Fruit fly (Drosophila melanogaster): ENCODE measurements around the gene Herp.

The Herp gene

dm6 chr2L:7782788-7783401 lies 17.0 kb downstream of the Herp start, which contains the start of gene Brd7-9 (continued):
- 0 out of 3 replicates have a peak, but pooled peaks have one; percentile 31 for TF ChIP-seq CG14860 (GFP tag; IDR thresholded peaks at IDR 0.05; ENCODE audit: partially characterized antibody)
- TF ChIP-seq Vsx1 (GFP tag; optimal IDR thresholded peaks at IDR 0.05), result peak; percentile 56
- peak; percentile 83 for TF ChIP-seq ranshi (GFP tag; IDR thresholded peaks at IDR 0.05)
- TF ChIP-seq CG1024 (GFP tag; IDR thresholded peaks at IDR 0.05), result 0 out of 2 replicates have a peak, but pooled peaks have one; percentile 28
- TF ChIP-seq CG5953 (GFP tag; IDR thresholded peaks at IDR 0.05), result peak; percentile 72
- TF ChIP-seq bowl (GFP tag; IDR thresholded peaks at IDR 0.05), result peak; percentile 55
- peak; percentile 65 to 76 for TF ChIP-seq Pdp1 (GFP tag; optimal IDR thresholded peaks at IDR 0.05)
- TF ChIP-seq CG17359 (tag; optimal IDR thresholded peaks at IDR 0.05), result peak; percentile 81
- TF ChIP-seq CoRest (tag; optimal IDR thresholded peaks at IDR 0.05), result peak; percentile 39
- TF ChIP-seq Taf1 (GFP tag; IDR thresholded peaks at IDR 0.05), result peak; percentile 60
- TF ChIP-seq ATbp (GFP tag; optimal IDR thresholded peaks at IDR 0.05), result peak; percentile 79
- TF ChIP-seq otp (GFP tag; IDR thresholded peaks at IDR 0.05), result peak; percentile 77
- peak; percentile 16 for TF ChIP-seq gsb-n (tag; optimal IDR thresholded peaks at IDR 0.05)
- TF ChIP-seq CG14050 (GFP tag; IDR thresholded peaks at IDR 0.05), result peak; percentile 77
- peak; percentile 43 for TF ChIP-seq NC2β (GFP tag; optimal IDR thresholded peaks at IDR 0.05)
- peak; percentile 62 for TF ChIP-seq gcm (GFP tag; optimal IDR thresholded peaks at IDR 0.05)
- no peak for TF ChIP-seq Lim3 (GFP tag; IDR thresholded peaks at IDR 0.05)
- TF ChIP-seq gt (GFP tag; IDR thresholded peaks at IDR 0.05), result no peak
- TF ChIP-seq vfl (GFP tag; optimal IDR thresholded peaks at IDR 0.05), result no peak
- no peak for TF ChIP-seq CG1647 (GFP tag; optimal IDR thresholded peaks at IDR 0.05)
- no peak for TF ChIP-seq schlank (tag; optimal IDR thresholded peaks at IDR 0.05)
- peak; percentile 0 for TF ChIP-seq fd3F (GFP tag; optimal IDR thresholded peaks at IDR 0.05)
- peak; percentile 37 for TF ChIP-seq Dek (tag; optimal IDR thresholded peaks at IDR 0.05)
- TF ChIP-seq CHES-1-like (GFP tag; optimal IDR thresholded peaks at IDR 0.05), result peak; percentile 25
- peak; percentile 60 for TF ChIP-seq NfI (GFP tag; optimal IDR thresholded peaks at IDR 0.05)
- no peak for TF ChIP-seq cad (GFP tag; optimal IDR thresholded peaks at IDR 0.05)
- TF ChIP-seq luna (GFP tag; optimal IDR thresholded peaks at IDR 0.05), result peak; percentile 7
- TF ChIP-seq CG33557 (GFP tag; optimal IDR thresholded peaks at IDR 0.05), result no peak
- no peak for TF ChIP-seq ro (GFP tag; IDR thresholded peaks at IDR 0.05)
- TF ChIP-seq CG4820 (GFP tag; optimal IDR thresholded peaks at IDR 0.05), result peak; percentile 61
- peak; percentile 47; the same call in 2 of the 3 replicates for TF ChIP-seq CG6175 (GFP tag; IDR thresholded peaks at IDR 0.05)
- TF ChIP-seq sc (optimal IDR thresholded peaks at IDR 0.05), result no peak
- TF ChIP-seq sc (GFP tag; optimal IDR thresholded peaks at IDR 0.05), result peak; percentile 27
- peak; percentile 68 for TF ChIP-seq CG8924 (tag; optimal IDR thresholded peaks at IDR 0.05)
- peak; percentile 20 for TF ChIP-seq CG30431 (GFP tag; optimal IDR thresholded peaks at IDR 0.05)
- peak; percentile 56 for TF ChIP-seq dm (GFP tag; optimal IDR thresholded peaks at IDR 0.05)
- peak; percentile 57 for TF ChIP-seq chn (GFP tag; optimal IDR thresholded peaks at IDR 0.05)
- TF ChIP-seq D19B (GFP tag; optimal IDR thresholded peaks at IDR 0.05), result peak; percentile 59
- peak; percentile 47; the same call in 1 of the 2 replicates for TF ChIP-seq klu (GFP tag; IDR thresholded peaks at IDR 0.05)
- TF ChIP-seq Hr51 (GFP tag; optimal IDR thresholded peaks at IDR 0.05), result peak; percentile 25 to 81
- TF ChIP-seq Atf6 (GFP tag; IDR thresholded peaks at IDR 0.05), result peak; percentile 86
- TF ChIP-seq Ets65A (GFP tag), result peak; percentile 89
- TF ChIP-seq wdn (GFP tag; IDR thresholded peaks at IDR 0.05), result peak; percentile 70; the same call in 1 of the 2 replicates
- TF ChIP-seq corto (GFP tag; optimal IDR thresholded peaks at IDR 0.05), result no peak
- no peak for TF ChIP-seq Gsc (GFP tag; IDR thresholded peaks at IDR 0.05)
- TF ChIP-seq Hr3 (GFP tag; optimal IDR thresholded peaks at IDR 0.05), result peak; percentile 49
- TF ChIP-seq CG11456 (GFP tag; IDR thresholded peaks at IDR 0.05), result peak; percentile 82
- peak; percentile 86 for TF ChIP-seq H2.0 (GFP tag; IDR thresholded peaks at IDR 0.05)
- TF ChIP-seq CG3838 (GFP tag; optimal IDR thresholded peaks at IDR 0.05), result peak; percentile 44
- peak; percentile 80 for TF ChIP-seq CG11247 (GFP tag; IDR thresholded peaks at IDR 0.05)
- TF ChIP-seq CG1602 (GFP tag; optimal IDR thresholded peaks at IDR 0.05), result peak; percentile 35
